Worm (Caenorhabditis elegans) whole organism, late embryonic: Measurements from ENCODE around the gene rnp-7.

Experiments
- C38D4.7 ChIP-seq: fragments of 200-800 bp; sonication (Bioruptor generic); optimal IDR thresholded peaks from 2 replicates; lab custom pipeline; 2018; ENCODE audit warnings: mild to moderate bottlenecking, missing genetic modification characterization, moderate library complexity, missing compliant biosample characterization
- ama-1 ChIP-seq: fragments of 150-350 bp; optimal IDR thresholded peaks from 2 replicates; lab custom pipeline; 2014
- ceh-22 ChIP-seq: sonication (generic microtip); optimal IDR thresholded peaks from 2 replicates; lab custom pipeline; 2017; ENCODE audit warnings: missing biosample characterization, missing genetic modification characterization
- ceh-24 ChIP-seq: sonication (generic microtip); optimal IDR thresholded peaks from 2 replicates; lab custom pipeline; 2016; ENCODE audit warnings: mild to moderate bottlenecking, missing genetic modification characterization, missing compliant biosample characterization
- ceh-48 ChIP-seq: sonication (generic microtip); optimal IDR thresholded peaks from 2 replicates; lab custom pipeline; 2016; ENCODE audit warnings: missing genetic modification characterization, inconsistent platforms, missing compliant biosample characterization
- elt-2 ChIP-seq: sonication (generic microtip); optimal IDR thresholded peaks from 2 replicates; lab custom pipeline; 2016; ENCODE audit warnings: missing genetic modification reagents, missing genetic modification characterization, missing compliant biosample characterization
- lin-11 ChIP-seq: fragments of 200-800 bp; sonication (Bioruptor generic); optimal IDR thresholded peaks from 2 replicates; lab custom pipeline; 2018; ENCODE audit warnings: mild to moderate bottlenecking, missing genetic modification characterization, missing compliant biosample characterization
- nhr-11 ChIP-seq: fragments of 150-350 bp; optimal IDR thresholded peaks from 2 replicates; lab custom pipeline; 2014; ENCODE audit warnings: missing biosample characterization, missing genetic modification characterization
- pha-4 ChIP-seq: fragments of 150-350 bp; optimal IDR thresholded peaks from 2 replicates; lab custom pipeline; 2018; ENCODE audit warnings: missing biosample characterization, missing genetic modification reagents, missing genetic modification characterization
- rnt-1 ChIP-seq: sonication (generic microtip); optimal IDR thresholded peaks from 2 replicates; lab custom pipeline; 2016; ENCODE audit warnings: missing genetic modification characterization, missing compliant biosample characterization
- sox-4 ChIP-seq: sonication (generic microtip); optimal IDR thresholded peaks from 2 replicates; lab custom pipeline; 2017; ENCODE audit warnings: mild to moderate bottlenecking, missing genetic modification characterization, inconsistent platforms, missing compliant biosample characterization
- unc-86 ChIP-seq: sonication (generic microtip); optimal IDR thresholded peaks from 2 replicates; lab custom pipeline; 2016; ENCODE audit warnings: missing genetic modification characterization, missing compliant biosample characterization

- TF ChIP-seq pha-4, result no peak
- TF ChIP-seq unc-86 (tag; lab: Kevin White, UChicago), result no peak
- no peak for TF ChIP-seq C38D4.7 (GFP tag; lab: Kevin White, UChicago)
- TF ChIP-seq rnt-1 (tag; lab: Kevin White, UChicago), result no peak
- TF ChIP-seq lin-11 (tag; lab: Kevin White, UChicago), result no peak
- no peak for TF ChIP-seq ceh-48 (tag; lab: Kevin White, UChicago)
- TF ChIP-seq ceh-24, result no peak
- TF ChIP-seq ama-1 (lab: Kevin White, UChicago), result no peak
- no peak for TF ChIP-seq ceh-22
- TF ChIP-seq sox-4 (tag; lab: Kevin White, UChicago), result no peak
- TF ChIP-seq elt-2 (tag; lab: Kevin White, UChicago), result no peak
- no peak for TF ChIP-seq nhr-11
Measured at ce11 chrIII:7116615-7117252, 44.2 kb downstream of the rnp-7 start.
